Worm (Caenorhabditis elegans) whole organism, late embryonic: ENCODE measurements around the gene frpr-18.

Experiments
- K02D7.2 ChIP-seq: sonication (generic microtip); optimal IDR thresholded peaks from 2 replicates; lab custom pipeline; 2017; ENCODE audit warnings: mild to moderate bottlenecking, missing genetic modification characterization, missing compliant biosample characterization
- T23F11.4 ChIP-seq: fragments of 200-800 bp; sonication (Bioruptor generic); optimal IDR thresholded peaks from 2 replicates; lab custom pipeline; 2018; ENCODE audit warnings: mild to moderate bottlenecking, missing genetic modification characterization, missing compliant biosample characterization
- Y22D7AL.16 ChIP-seq: sonication (generic microtip); optimal IDR thresholded peaks from 2 replicates; lab custom pipeline; 2016; ENCODE audit warnings: missing genetic modification characterization, missing compliant biosample characterization
- ahr-1 ChIP-seq: sonication (generic microtip); optimal IDR thresholded peaks from 2 replicates; lab custom pipeline; 2016; ENCODE audit warnings: missing genetic modification characterization, missing compliant biosample characterization
- ceh-19 ChIP-seq: fragments of 200-800 bp; sonication (Bioruptor generic); optimal IDR thresholded peaks from 2 replicates; lab custom pipeline; 2018; ENCODE audit warnings: mild to moderate bottlenecking, missing genetic modification characterization, missing compliant biosample characterization
- ceh-45 ChIP-seq: fragments of 200-800 bp; sonication (Bioruptor generic); IDR thresholded peaks from 2 replicates; pipeline ENCODE4 v1.3.6; 2022; ENCODE audit warnings: missing genetic modification reagents, missing genetic modification characterization, missing compliant biosample characterization
- ceh-6 ChIP-seq: fragments of 200-800 bp; sonication (Bioruptor generic); optimal IDR thresholded peaks from 2 replicates; lab custom pipeline; 2018; ENCODE audit warnings: mild to moderate bottlenecking, missing genetic modification characterization, missing compliant biosample characterization
- che-1 ChIP-seq: sonication (generic microtip); optimal IDR thresholded peaks from 2 replicates; lab custom pipeline; 2016; ENCODE audit warnings: mild to moderate bottlenecking, missing genetic modification characterization, missing compliant biosample characterization
- dmd-4 ChIP-seq: sonication (generic microtip); optimal IDR thresholded peaks from 2 replicates; lab custom pipeline; 2016; ENCODE audit warnings: borderline replicate concordance, missing genetic modification characterization, missing compliant biosample characterization
- dve-1 ChIP-seq: sonication (generic microtip); optimal IDR thresholded peaks from 2 replicates; lab custom pipeline; 2017; ENCODE audit warnings: antibody characterized with exemption, mild to moderate bottlenecking, missing genetic modification characterization, missing compliant biosample characterization
- elt-2 ChIP-seq: sonication (generic microtip); optimal IDR thresholded peaks from 2 replicates; lab custom pipeline; 2016; ENCODE audit warnings: missing genetic modification reagents, missing genetic modification characterization, missing compliant biosample characterization
- ets-4 ChIP-seq: sonication (generic microtip); optimal IDR thresholded peaks from 2 replicates; lab custom pipeline; 2016; ENCODE audit warnings: missing genetic modification characterization, missing compliant biosample characterization
- eyg-1 ChIP-seq: sonication (generic microtip); optimal IDR thresholded peaks from 2 replicates; lab custom pipeline; 2016; ENCODE audit warnings: missing genotype, missing genetic modification characterization, missing compliant biosample characterization
- fax-1 ChIP-seq: sonication (generic microtip); optimal IDR thresholded peaks from 2 replicates; lab custom pipeline; 2016; ENCODE audit warnings: missing genotype, missing genetic modification characterization, missing compliant biosample characterization
- hlh-6 ChIP-seq: sonication (generic microtip); optimal IDR thresholded peaks from 2 replicates; lab custom pipeline; 2016; ENCODE audit warnings: missing genotype, missing genetic modification characterization, missing compliant biosample characterization
- lim-6 ChIP-seq: sonication (generic microtip); optimal IDR thresholded peaks from 2 replicates; lab custom pipeline; 2016; ENCODE audit warnings: missing genetic modification characterization, missing compliant biosample characterization
- lin-11 ChIP-seq: fragments of 200-800 bp; sonication (Bioruptor generic); optimal IDR thresholded peaks from 2 replicates; lab custom pipeline; 2018; ENCODE audit warnings: mild to moderate bottlenecking, missing genetic modification characterization, missing compliant biosample characterization
- madf-2 ChIP-seq: sonication (generic microtip); optimal IDR thresholded peaks from 2 replicates; lab custom pipeline; 2017; ENCODE audit warnings: missing genetic modification characterization, missing compliant biosample characterization
- nfya-1 ChIP-seq: sonication (generic microtip); optimal IDR thresholded peaks from 2 replicates; lab custom pipeline; 2017; ENCODE audit warnings: missing genetic modification characterization, mild to moderate bottlenecking, missing compliant biosample characterization, antibody characterized with exemption, moderate library complexity
- nhr-232 ChIP-seq: sonication (generic microtip); optimal IDR thresholded peaks from 2 replicates; lab custom pipeline; 2016; ENCODE audit warnings: missing genetic modification characterization, missing compliant biosample characterization
- odd-2 ChIP-seq: sonication (generic microtip); optimal IDR thresholded peaks from 2 replicates; lab custom pipeline; 2017; ENCODE audit warnings: antibody characterized with exemption, mild to moderate bottlenecking, missing genetic modification characterization, missing compliant biosample characterization
- pag-3 ChIP-seq: sonication (generic microtip); optimal IDR thresholded peaks from 2 replicates; lab custom pipeline; 2016; ENCODE audit warnings: missing compliant biosample characterization, missing genetic modification characterization, borderline replicate concordance
- pha-4 ChIP-seq: fragments of 150-350 bp; optimal IDR thresholded peaks from 2 replicates; lab custom pipeline; 2018; ENCODE audit warnings: missing biosample characterization, missing genetic modification reagents, missing genetic modification characterization
- pqm-1 ChIP-seq: sonication (generic microtip); optimal IDR thresholded peaks from 2 replicates; lab custom pipeline; 2016; ENCODE audit warnings: missing genetic modification characterization, missing compliant biosample characterization
- rnt-1 ChIP-seq: sonication (generic microtip); optimal IDR thresholded peaks from 2 replicates; lab custom pipeline; 2016; ENCODE audit warnings: missing genetic modification characterization, missing compliant biosample characterization
- sdc-2 ChIP-seq: sonication (generic microtip); optimal IDR thresholded peaks from 2 replicates; lab custom pipeline; 2016; ENCODE audit warnings: missing genotype, missing genetic modification characterization, missing compliant biosample characterization
- sox-2 ChIP-seq: fragments of 200-800 bp; sonication (Bioruptor generic); IDR thresholded peaks from 2 replicates; pipeline ENCODE4 v1.3.6; 2022; ENCODE audit warnings: missing genetic modification reagents, missing genetic modification characterization, missing compliant biosample characterization
- sox-4 ChIP-seq: sonication (generic microtip); optimal IDR thresholded peaks from 2 replicates; lab custom pipeline; 2017; ENCODE audit warnings: mild to moderate bottlenecking, missing genetic modification characterization, inconsistent platforms, missing compliant biosample characterization
- syd-9 ChIP-seq: sonication (generic microtip); optimal IDR thresholded peaks from 2 replicates; lab custom pipeline; 2016; ENCODE audit warnings: mild to moderate bottlenecking, missing genetic modification characterization, moderate library complexity, missing compliant biosample characterization
- tbx-2 ChIP-seq: sonication (generic microtip); optimal IDR thresholded peaks from 2 replicates; lab custom pipeline; 2016; ENCODE audit warnings: missing genetic modification characterization, missing compliant biosample characterization
- tbx-7 ChIP-seq: sonication (generic microtip); optimal IDR thresholded peaks from 2 replicates; lab custom pipeline; 2016; ENCODE audit warnings: missing genotype, missing genetic modification characterization, missing compliant biosample characterization
- ttx-3 ChIP-seq: sonication (generic microtip); optimal IDR thresholded peaks from 2 replicates; lab custom pipeline; 2016; ENCODE audit warnings: missing genetic modification reagents, missing genetic modification characterization, missing compliant biosample characterization
- unc-86 ChIP-seq: sonication (generic microtip); optimal IDR thresholded peaks from 2 replicates; lab custom pipeline; 2016; ENCODE audit warnings: missing genetic modification characterization, missing compliant biosample characterization
- zip-5 ChIP-seq: sonication (generic microtip); optimal IDR thresholded peaks from 2 replicates; lab custom pipeline; 2016; ENCODE audit warnings: missing genetic modification characterization, missing compliant biosample characterization

Gene frpr-18

DNA sequence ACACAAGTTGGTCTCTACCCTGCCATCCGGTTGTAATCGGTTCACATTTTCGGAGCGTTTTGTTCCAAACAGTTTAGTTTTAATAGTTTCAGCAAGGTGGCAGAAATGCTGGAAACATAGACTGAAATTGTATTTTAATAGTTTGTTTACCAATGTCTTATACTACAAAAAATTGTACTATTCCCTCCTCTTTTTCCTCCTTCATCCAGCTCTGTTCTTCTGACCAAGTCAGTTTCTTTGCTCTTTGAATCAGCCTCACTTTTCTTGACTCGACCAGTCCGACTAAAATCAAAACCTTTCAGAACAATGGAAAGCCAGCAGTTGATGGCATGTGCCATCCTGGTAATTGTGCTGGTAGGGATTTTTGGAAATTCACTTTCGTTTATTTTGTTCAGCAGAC, at the start of gene frpr-18:
frpr-18 (plus strand) TSS at position 301 of the 400 bp plus-strand sequence.
- no peak for TF ChIP-seq syd-9 (tag; lab: Kevin White, UChicago)

DNA sequence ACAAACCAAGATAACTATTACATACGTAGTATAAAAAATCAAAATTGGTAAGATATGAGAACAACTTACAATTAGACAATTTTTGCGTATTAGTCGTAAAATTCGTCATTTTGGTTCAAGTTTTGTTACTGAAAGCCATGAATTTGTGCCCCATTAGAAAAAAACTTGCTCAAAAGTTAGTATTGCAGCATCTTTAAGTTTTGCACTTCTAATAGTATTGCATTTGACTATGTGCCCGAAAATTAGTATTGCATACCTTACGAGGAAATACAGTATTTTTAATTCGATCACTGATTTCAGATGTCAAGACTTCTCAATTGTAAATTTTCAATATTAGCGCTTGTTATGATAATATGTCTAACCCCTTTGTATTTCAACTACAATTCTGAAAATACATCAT, 48.6 kb upstream of the frpr-18 start, which contains the start of gene T15B7.8:
T15B7.8 (plus strand) TSS at position 301 of the 400 bp plus-strand sequence.
- TF ChIP-seq sdc-2 (tag; lab: Kevin White, UChicago) (no peak), nhr-232 (tag; lab: Kevin White, UChicago) (no peak), sox-2 (GFP tag; lab: Robert Waterston, UW) (no peak), tbx-2 (tag; lab: Kevin White, UChicago) (no peak), sox-4 (no peak), pha-4 (tag; lab: Kevin White, UChicago) (no peak), T23F11.4 (GFP tag; lab: Kevin White, UChicago) (no peak), che-1 (tag; lab: Kevin White, UChicago) (no peak), madf-2 (tag; lab: Kevin White, UChicago) (no peak), ceh-19 (no peak), dmd-4 (tag; lab: Kevin White, UChicago) (no peak), odd-2 (tag; lab: Kevin White, UChicago) (no peak), ceh-45 (no peak), ets-4 (tag; lab: Kevin White, UChicago) (no peak), K02D7.2 (no peak)
- TF ChIP-seq, all 69 proteins: peak for 0

DNA sequence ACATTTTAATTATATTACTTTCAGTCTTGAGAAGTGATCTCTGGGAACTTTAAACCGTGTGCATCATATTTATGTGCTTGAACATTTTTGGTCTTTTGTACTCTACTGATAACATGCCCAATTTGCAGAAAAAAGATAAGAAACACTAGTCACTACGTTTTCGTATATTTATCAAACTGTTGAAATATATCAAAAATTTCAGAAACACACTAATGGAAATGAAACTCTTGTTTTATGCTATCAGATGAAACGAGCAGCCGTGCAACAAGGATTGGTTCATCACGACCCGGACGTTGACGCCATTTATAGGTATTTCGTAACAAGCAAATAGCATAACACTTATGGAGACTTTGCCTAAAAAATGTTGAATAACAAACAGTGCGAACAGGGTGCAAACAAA, 46.7 kb upstream of the frpr-18 start:
- TF ChIP-seq zip-5 (tag; lab: Kevin White, UChicago) = no peak
- TF ChIP-seq elt-2 (tag; lab: Kevin White, UChicago) = peak; percentile 85

- TF ChIP-seq pag-3 (tag; lab: Kevin White, UChicago) (no peak), lim-6 (tag; lab: Kevin White, UChicago) (no peak), Y22D7AL.16 (tag; lab: Kevin White, UChicago) (no peak), dmd-4 (tag; lab: Kevin White, UChicago) (no peak), ceh-6 (no peak), ahr-1 (tag; lab: Kevin White, UChicago) (no peak)
Observed at ce11 chrV:6828786-6829185, 41.3 kb upstream of the frpr-18 start, which contains the start of gene dmsr-15. Gene dmsr-15 (minus strand): TSS chrV:6828886.

DNA sequence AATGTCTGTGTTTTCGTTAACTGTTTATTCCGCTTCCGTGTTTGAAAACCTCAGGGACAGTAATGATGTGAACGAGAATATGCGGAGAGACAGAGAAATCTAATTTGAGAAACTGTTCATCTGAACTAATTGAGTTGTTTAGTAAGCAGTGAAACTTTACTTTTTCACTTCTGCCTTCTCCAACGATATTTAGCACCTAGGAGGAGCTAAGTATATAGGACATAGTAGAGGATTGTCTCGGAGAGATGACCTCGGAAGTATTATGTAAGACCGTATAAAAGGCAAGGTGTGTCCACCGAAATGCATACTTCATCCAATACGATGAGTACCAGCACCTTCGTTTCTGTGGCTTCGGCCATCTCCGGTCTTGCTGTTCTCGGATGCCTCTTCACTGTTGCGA, 40.7 kb upstream of the frpr-18 start, which contains the start of gene col-141:
col-141 (plus strand) TSS at position 301 of the 400 bp plus-strand sequence.
- TF ChIP-seq tbx-7 (tag; lab: Kevin White, UChicago) = no peak
- no peak for TF ChIP-seq sox-2 (GFP tag; lab: Robert Waterston, UW)
- no peak for TF ChIP-seq sox-4
- no peak for TF ChIP-seq ceh-45
- no peak for TF ChIP-seq ttx-3 (tag; lab: Kevin White, UChicago)
- TF ChIP-seq T23F11.4 (GFP tag; lab: Kevin White, UChicago) = no peak
- TF ChIP-seq pqm-1 (tag; lab: Kevin White, UChicago) = no peak
- TF ChIP-seq dve-1 (tag; lab: Kevin White, UChicago) = no peak
- no peak for TF ChIP-seq syd-9 (tag; lab: Kevin White, UChicago)
- no peak for TF ChIP-seq madf-2 (tag; lab: Kevin White, UChicago)
- no peak for TF ChIP-seq rnt-1
- no peak for TF ChIP-seq lin-11 (tag; lab: Kevin White, UChicago)
- no peak for TF ChIP-seq dmd-4 (tag; lab: Kevin White, UChicago)
- no peak for TF ChIP-seq unc-86 (tag; lab: Kevin White, UChicago)
- no peak for TF ChIP-seq fax-1 (tag; lab: Kevin White, UChicago)
- TF ChIP-seq eyg-1 = no peak

DNA sequence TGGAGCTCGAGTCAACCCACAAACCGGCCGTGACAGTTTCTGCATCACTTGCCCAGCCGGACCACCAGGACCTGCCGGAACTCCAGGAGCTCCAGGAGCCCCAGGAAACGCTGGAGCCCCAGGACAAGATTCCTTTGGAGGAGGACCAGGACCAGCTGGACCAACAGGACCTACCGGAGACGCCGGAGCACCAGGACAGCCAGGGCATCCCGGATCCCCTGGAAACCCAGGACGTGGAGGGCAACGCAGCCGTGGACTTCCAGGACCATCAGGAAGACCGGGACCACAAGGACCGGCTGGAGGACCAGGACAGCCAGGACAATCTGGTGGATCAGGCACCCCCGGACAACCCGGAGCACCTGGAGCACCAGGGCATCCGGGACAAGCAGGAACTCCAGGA, 40.0 kb upstream of the frpr-18 start:
- TF ChIP-seq sox-4 = peak; percentile 9
- no peak for TF ChIP-seq nfya-1
- peak; percentile 18 for TF ChIP-seq hlh-6
- TF ChIP-seq tbx-7 (tag; lab: Kevin White, UChicago) = peak; percentile 24
- no peak for TF ChIP-seq lim-6 (tag; lab: Kevin White, UChicago)
